Worm (Caenorhabditis elegans) whole organism, late embryonic: ENCODE measurements around the gene ZK218.11.

Source experiments
- ceh-19 ChIP-seq: fragments of 200-800 bp; sonication (Bioruptor generic); optimal IDR thresholded peaks from 2 replicates; lab custom pipeline; 2018; ENCODE audit warnings: mild to moderate bottlenecking, missing genetic modification characterization, missing compliant biosample characterization
- ceh-45 ChIP-seq: fragments of 200-800 bp; sonication (Bioruptor generic); IDR thresholded peaks from 2 replicates; pipeline ENCODE4 v1.3.6; 2022; ENCODE audit warnings: missing genetic modification reagents, missing genetic modification characterization, missing compliant biosample characterization
- nhr-11 ChIP-seq: fragments of 150-350 bp; optimal IDR thresholded peaks from 2 replicates; lab custom pipeline; 2014; ENCODE audit warnings: missing biosample characterization, missing genetic modification characterization
- pha-4 ChIP-seq: fragments of 150-350 bp; optimal IDR thresholded peaks from 2 replicates; lab custom pipeline; 2018; ENCODE audit warnings: missing biosample characterization, missing genetic modification reagents, missing genetic modification characterization

DNA sequence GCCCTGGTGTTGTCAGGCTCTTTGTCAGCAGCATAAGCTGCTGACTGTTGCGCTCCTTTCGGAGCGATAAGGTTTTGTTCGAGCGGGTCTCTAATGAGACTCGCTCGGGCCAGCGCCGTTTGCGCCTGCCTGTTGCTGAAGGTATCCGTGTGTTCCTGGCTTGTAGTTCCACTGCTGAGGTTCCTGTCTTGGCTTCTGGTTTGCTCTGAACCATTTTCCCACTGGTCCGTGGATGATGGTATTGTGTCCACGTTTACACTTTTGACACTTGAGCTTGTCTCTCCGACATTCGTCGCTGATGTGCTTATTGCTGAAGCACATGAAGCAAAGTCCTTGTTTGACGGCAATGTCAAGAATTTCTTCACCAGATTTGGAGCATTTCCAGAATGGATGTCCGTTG is 43.1 kb upstream of the ZK218.11 start:
- no peak for TF ChIP-seq pha-4 (tag; lab: Kevin White, UChicago)
- no peak for TF ChIP-seq nhr-11 (tag; lab: Kevin White, UChicago)
- no peak for TF ChIP-seq ceh-45 (GFP tag; lab: Robert Waterston, UW)
- TF ChIP-seq ceh-19 (GFP tag; lab: Kevin White, UChicago): no peak
